Worm (Caenorhabditis elegans) whole organism, L4 larva: ENCODE results near the gene str-31.

Experiments
- D1046.2 ChIP-seq: fragments of 200-800 bp; sonication (Bioruptor generic); IDR thresholded peaks from 2 replicates; pipeline ENCODE4 v1.3.6; 2022; ENCODE audit warnings: missing genetic modification characterization, missing compliant biosample characterization
- F37D6.2 ChIP-seq: sonication (generic microtip); optimal IDR thresholded peaks from 2 replicates; lab custom pipeline; 2016; ENCODE audit warnings: mild to moderate bottlenecking, missing genetic modification characterization, missing compliant biosample characterization
- F49E8.2 ChIP-seq: sonication (generic microtip); optimal IDR thresholded peaks from 2 replicates; lab custom pipeline; 2016; ENCODE audit warnings: missing compliant biosample characterization, mild to moderate bottlenecking, missing genetic modification characterization, borderline replicate concordance
- Y105C5A.15 ChIP-seq: fragments of 200-800 bp; sonication (Bioruptor generic); IDR thresholded peaks from 2 replicates; pipeline ENCODE4 v1.3.6; 2022; ENCODE audit warnings: missing genetic modification characterization, missing compliant biosample characterization
- Y48G9A.11 ChIP-seq: fragments of 200-800 bp; sonication (Bioruptor generic); IDR thresholded peaks from 2 replicates; pipeline ENCODE4 v1.3.6; 2022; ENCODE audit warnings: missing genetic modification reagents, missing genetic modification characterization, missing compliant biosample characterization
- Y5F2A.4 ChIP-seq: fragments of 200-800 bp; sonication (Bioruptor generic); optimal IDR thresholded peaks from 2 replicates; lab custom pipeline; 2018; ENCODE audit warnings: mild to moderate bottlenecking, missing genetic modification characterization, missing compliant biosample characterization
- aha-1 ChIP-seq: fragments of 150-350 bp; peaks from one replicate; lab custom pipeline; 2014; ENCODE audit warnings: missing biosample characterization, missing genetic modification characterization
- aly-2 ChIP-seq: sonication (generic microtip); optimal IDR thresholded peaks from 2 replicates; lab custom pipeline; 2018; ENCODE audit warnings: missing biosample characterization, missing genetic modification characterization
- arid-1 ChIP-seq: fragments of 200-800 bp; sonication (Bioruptor generic); conservative IDR thresholded peaks from 2 replicates; pipeline ENCODE4 v1.3.6; 2022; ENCODE audit warnings: missing genetic modification reagents, missing genetic modification characterization, missing compliant biosample characterization
- attf-4 ChIP-seq: sonication (generic microtip); optimal IDR thresholded peaks from 3 replicates; lab custom pipeline; 2017; ENCODE audit warnings: missing biosample characterization, missing genetic modification characterization
- ceh-62 ChIP-seq: sonication (generic microtip); optimal IDR thresholded peaks from 2 replicates; lab custom pipeline; 2017; ENCODE audit warnings: missing biosample characterization, missing genetic modification characterization
- ces-1 ChIP-seq: fragments of 150-350 bp; sonication (generic microtip); optimal IDR thresholded peaks from 4 replicates; lab custom pipeline; 2014; ENCODE audit warnings: missing biosample characterization, missing genetic modification reagents, missing genetic modification characterization
- cey-2 ChIP-seq: sonication (generic microtip); optimal IDR thresholded peaks from 3 replicates; lab custom pipeline; 2017; ENCODE audit warnings: missing genetic modification characterization, mild to moderate bottlenecking, missing compliant biosample characterization, antibody characterized with exemption, borderline replicate concordance; ENCODE audit not compliant: insufficient read depth
- daf-12 ChIP-seq: fragments of 150-350 bp; optimal IDR thresholded peaks from 2 replicates; lab custom pipeline; 2014; ENCODE audit warnings: missing biosample characterization, missing genetic modification reagents, missing genetic modification characterization
- daf-16 ChIP-seq, 3 experiments: sonication (generic microtip); optimal IDR thresholded peaks; 2 replicates each; lab custom pipeline; 2016 to 2017; ENCODE audit warnings: missing genetic modification characterization in 3 of 3, missing genetic modification reagents in 3 of 3, mild to moderate bottlenecking in 2 of 3, missing compliant biosample characterization in 2 of 3, missing biosample characterization in 1 of 3, moderate library complexity in 1 of 3
- fkh-10 ChIP-seq: fragments of 150-350 bp; optimal IDR thresholded peaks from 2 replicates; lab custom pipeline; 2014; ENCODE audit warnings: missing biosample characterization, missing genetic modification reagents, missing genetic modification characterization
- fos-1 ChIP-seq: fragments of 150-350 bp; optimal IDR thresholded peaks from 2 replicates; lab custom pipeline; 2014; ENCODE audit warnings: missing biosample characterization, missing genetic modification characterization
- hmg-1.1 ChIP-seq: fragments of 200-800 bp; sonication (Bioruptor generic); IDR thresholded peaks from 2 replicates; pipeline ENCODE4 v1.3.6; 2022; ENCODE audit warnings: missing genetic modification reagents, missing genetic modification characterization, missing compliant biosample characterization
- jun-1 ChIP-seq: fragments of 150-350 bp; optimal IDR thresholded peaks from 2 replicates; lab custom pipeline; 2014; ENCODE audit warnings: missing biosample characterization, missing genetic modification reagents, missing genetic modification characterization
- lin-1 ChIP-seq: fragments of 200-800 bp; sonication (Bioruptor generic); IDR thresholded peaks from 2 replicates; pipeline ENCODE4 v1.3.6; 2022; ENCODE audit warnings: missing genetic modification reagents, missing genetic modification characterization, missing compliant biosample characterization
- lin-15B ChIP-seq: fragments of 150-350 bp; sonication (generic microtip); optimal IDR thresholded peaks from 3 replicates; lab custom pipeline; 2014; ENCODE audit warnings: missing biosample characterization, missing genetic modification characterization
- lin-39 ChIP-seq: fragments of 150-350 bp; optimal IDR thresholded peaks from 2 replicates; lab custom pipeline; 2014; ENCODE audit warnings: missing biosample characterization, missing genetic modification reagents, missing genetic modification characterization
- madf-9 ChIP-seq: fragments of 200-800 bp; sonication (Bioruptor generic); conservative IDR thresholded peaks from 2 replicates; pipeline ENCODE4 v1.3.6; 2022; ENCODE audit warnings: missing genetic modification reagents, missing genetic modification characterization, missing compliant biosample characterization
- mdl-1 ChIP-seq, 2 experiments: fragments of 150-350 bp in 1 of 2; sonication (generic microtip) in 1 of 2; optimal IDR thresholded peaks; 2 replicates each; lab custom pipeline; 2014 to 2017; ENCODE audit warnings: missing biosample characterization in 2 of 2, missing genetic modification characterization in 2 of 2
- mdt-29 ChIP-seq: fragments of 200-800 bp; sonication (Bioruptor generic); IDR thresholded peaks from 2 replicates; pipeline ENCODE4 v1.3.6; 2022; ENCODE audit warnings: missing genetic modification reagents, missing genetic modification characterization, missing compliant biosample characterization
- nhr-102 ChIP-seq: sonication (generic microtip); optimal IDR thresholded peaks from 2 replicates; lab custom pipeline; 2016; ENCODE audit warnings: mild to moderate bottlenecking, missing genetic modification characterization, moderate library complexity, missing compliant biosample characterization
- nhr-25 ChIP-seq: sonication (generic microtip); optimal IDR thresholded peaks from 2 replicates; lab custom pipeline; 2017; ENCODE audit warnings: missing genetic modification characterization, mild to moderate bottlenecking, missing compliant biosample characterization, antibody characterized with exemption, moderate library complexity, borderline replicate concordance; ENCODE audit not compliant: insufficient read depth
- nhr-77 ChIP-seq: fragments of 150-350 bp; optimal IDR thresholded peaks from 2 replicates; lab custom pipeline; 2014; ENCODE audit warnings: missing biosample characterization, missing genetic modification characterization
- pha-4 ChIP-seq, 2 experiments: fragments of 150-350 bp in 1 of 2; fragments of 200-800 bp in 1 of 2; sonication (Bioruptor generic) in 1 of 2; IDR thresholded peaks in 1 of 2; optimal IDR thresholded peaks in 1 of 2; 2 replicates each; pipeline versions ENCODE4 v1.3.6 to Lab custom; 2014 to 2022; ENCODE audit warnings: missing genetic modification characterization in 2 of 2, missing genetic modification reagents in 2 of 2, missing biosample characterization in 1 of 2, missing compliant biosample characterization in 1 of 2
- pqm-1 ChIP-seq: sonication (generic microtip); optimal IDR thresholded peaks from 2 replicates; lab custom pipeline; 2017; ENCODE audit warnings: missing biosample characterization, missing genetic modification characterization
- snpc-1.2 ChIP-seq: fragments of 200-800 bp; sonication (Bioruptor generic); IDR thresholded peaks from 2 replicates; pipeline ENCODE4 v1.3.6; 2022; ENCODE audit warnings: missing genetic modification reagents, missing genetic modification characterization, missing compliant biosample characterization
- tag-97 ChIP-seq: fragments of 200-800 bp; sonication (Bioruptor generic); IDR thresholded peaks from 2 replicates; pipeline ENCODE4 v1.3.6; 2022; ENCODE audit warnings: missing genetic modification characterization, missing compliant biosample characterization
- tra-1 ChIP-seq: fragments of 200-800 bp; sonication (Bioruptor generic); IDR thresholded peaks from 2 replicates; pipeline ENCODE4 v1.3.6; 2022; ENCODE audit warnings: missing genetic modification reagents, missing genetic modification characterization, missing compliant biosample characterization
- unc-39 ChIP-seq: sonication (generic microtip); optimal IDR thresholded peaks from 2 replicates; lab custom pipeline; 2017; ENCODE audit warnings: missing biosample characterization, missing genetic modification characterization
- ztf-11 ChIP-seq: fragments of 150-350 bp; optimal IDR thresholded peaks from 2 replicates; lab custom pipeline; 2014; ENCODE audit warnings: missing biosample characterization, missing genetic modification characterization

The str-31 gene

ce11 chrV:7529840-7530239 lies 21.4 kb upstream of the str-31 start, which contains the start of gene swt-2:
Gene swt-2 (plus strand): TSS chrV:7530140.
- TF ChIP-seq cey-2 (no peak), Y48G9A.11 (GFP tag; lab: Robert Waterston, UW) (no peak), tag-97 (no peak), mdt-29 (GFP tag; lab: Robert Waterston, UW) (no peak), Y5F2A.4 (GFP tag; lab: Kevin White, UChicago) (no peak), pqm-1 (tag; lab: Kevin White, UChicago) (no peak), nhr-77 (tag; lab: Kevin White, UChicago) (no peak), mdl-1 (tag; optimal IDR thresholded peaks at IDR 0.05; lab: Kevin White, UChicago) (no peak), D1046.2 (GFP tag; lab: Robert Waterston, UW) (no peak), lin-15B (no peak), arid-1 (GFP tag; lab: Robert Waterston, UW) (no peak), F37D6.2 (tag; lab: Kevin White, UChicago) (no peak), fos-1 (tag; lab: Kevin White, UChicago) (no peak), ces-1 (GFP tag; lab: Kevin White, UChicago) (no peak), nhr-102 (tag; lab: Kevin White, UChicago) (no peak), daf-12 (tag; lab: Kevin White, UChicago) (no peak), fkh-10 (no peak), aha-1 (tag; lab: Kevin White, UChicago) (no peak), pha-4 (GFP tag; IDR thresholded peaks at IDR 0.05; lab: Robert Waterston, UW) (no peak), pha-4 (tag; optimal IDR thresholded peaks at IDR 0.05; lab: Kevin White, UChicago) (no peak), nhr-25 (tag; lab: Kevin White, UChicago) (no peak)

- TF ChIP-seq hmg-1.1 (GFP tag; lab: Robert Waterston, UW) (no peak), ceh-62 (no peak), ces-1 (GFP tag; lab: Kevin White, UChicago) (no peak), aly-2 (tag; lab: Kevin White, UChicago) (no peak), attf-4 (tag; lab: Kevin White, UChicago) (no peak), jun-1 (no peak), lin-39 (no peak), snpc-1.2 (no peak), Y105C5A.15 (GFP tag; lab: Robert Waterston, UW) (no peak), lin-1 (GFP tag; lab: Robert Waterston, UW) (no peak), daf-12 (tag; lab: Kevin White, UChicago) (no peak), nhr-77 (tag; lab: Kevin White, UChicago) (no peak), pha-4 (GFP tag; IDR thresholded peaks at IDR 0.05; lab: Robert Waterston, UW) (no peak), pha-4 (tag; optimal IDR thresholded peaks at IDR 0.05; lab: Kevin White, UChicago) (no peak)
- TF ChIP-seq, all 104 proteins: peak for 0
These were observed 20.4 kb upstream of the str-31 start, which contains the start of gene C54F6.5 for ce11 chrV:7528816-7529215. Gene C54F6.5 (plus strand): TSS chrV:7529116.

- TF ChIP-seq daf-16 (GFP tag; optimal IDR thresholded peaks at IDR 0.05; lab: Kevin White, UChicago) (no peak), daf-16 (tag; optimal IDR thresholded peaks at IDR 0.05; lab: Kevin White, UChicago) (no peak), aha-1 (tag; lab: Kevin White, UChicago) (no peak), unc-39 (no peak), F49E8.2 (no peak), attf-4 (tag; lab: Kevin White, UChicago) (no peak), tra-1 (no peak), nhr-102 (tag; lab: Kevin White, UChicago) (no peak), ztf-11 (tag; lab: Kevin White, UChicago) (no peak), ces-1 (GFP tag; lab: Kevin White, UChicago) (no peak), madf-9 (no peak), pqm-1 (tag; lab: Kevin White, UChicago) (no peak)
These were observed 18.7 kb upstream of the str-31 start, which contains the start of gene C54F6.17 for ce11 chrV:7527153-7527552. Gene C54F6.17 (plus strand): TSS chrV:7527453.
